Fruit fly (Drosophila melanogaster) whole organism, adult: ENCODE data around the gene Ctps.
A peak's percentile ranks its signal among the peaks of the same experiment; 100 is the strongest.

Experiments used
- CG12768 ChIP-seq: fragments of 200-800 bp; sonication (Bioruptor generic); optimal IDR thresholded peaks from 2 replicates; lab custom pipeline; 2017; ENCODE audit warnings: missing biosample characterization, missing genetic modification characterization, mild to moderate bottlenecking, moderate library complexity, missing genetic modification reagents
- CG14711 ChIP-seq: fragments of 200-800 bp; sonication (Bioruptor generic); optimal IDR thresholded peaks from 2 replicates; lab custom pipeline; 2018; ENCODE audit warnings: missing biosample characterization, mild to moderate bottlenecking, missing genetic modification characterization, moderate library complexity
- CG1620 ChIP-seq: fragments of 200-800 bp; sonication (Bioruptor generic); optimal IDR thresholded peaks from 2 replicates; lab custom pipeline; 2016; ENCODE audit warnings: missing biosample characterization, missing genetic modification characterization
- CG33017 ChIP-seq: fragments of 200-800 bp; sonication (Bioruptor generic); optimal IDR thresholded peaks from 2 replicates; lab custom pipeline; 2018; ENCODE audit warnings: missing biosample characterization, mild to moderate bottlenecking, missing genetic modification characterization, moderate library complexity
- CG7045 ChIP-seq: fragments of 200-800 bp; sonication (Bioruptor generic); optimal IDR thresholded peaks from 2 replicates; lab custom pipeline; 2017; ENCODE audit warnings: missing biosample characterization, mild to moderate bottlenecking, missing genetic modification characterization
- CG7101 ChIP-seq: fragments of 200-800 bp; sonication (Bioruptor generic); optimal IDR thresholded peaks from 2 replicates; lab custom pipeline; 2018; ENCODE audit warnings: missing biosample characterization, mild to moderate bottlenecking, missing genetic modification characterization, moderate library complexity
- Clk ChIP-seq: fragments of 200-800 bp; sonication (Bioruptor generic); optimal IDR thresholded peaks from 2 replicates; lab custom pipeline; 2017; ENCODE audit warnings: missing biosample characterization, missing genetic modification characterization
- Crg-1 ChIP-seq: fragments of 200-800 bp; sonication (Bioruptor generic); optimal IDR thresholded peaks from 2 replicates; lab custom pipeline; 2016; ENCODE audit warnings: missing biosample characterization, missing genetic modification characterization
- Hr96 ChIP-seq: fragments of 200-800 bp; sonication (Bioruptor generic); optimal IDR thresholded peaks from 2 replicates; lab custom pipeline; 2016; ENCODE audit warnings: missing biosample characterization, missing genetic modification characterization
- bab1 ChIP-seq: fragments of 200-800 bp; sonication (Bioruptor generic); optimal IDR thresholded peaks from 3 replicates; lab custom pipeline; 2019; ENCODE audit warnings: missing biosample characterization, mild to moderate bottlenecking, missing genetic modification characterization, moderate library complexity
- cnc ChIP-seq, 2 experiments: fragments of >200 bp; optimal IDR thresholded peaks; 2 replicates each; lab custom pipeline; 2017
- pad ChIP-seq: fragments of 200-800 bp; sonication (Bioruptor generic); optimal IDR thresholded peaks from 3 replicates; lab custom pipeline; 2017; ENCODE audit warnings: missing biosample characterization, missing genetic modification characterization, mild to moderate bottlenecking, moderate library complexity, missing genetic modification reagents
- tj ChIP-seq: fragments of 200-800 bp; sonication (Bioruptor generic); optimal IDR thresholded peaks from 3 replicates; lab custom pipeline; 2017; ENCODE audit warnings: missing biosample characterization, mild to moderate bottlenecking, missing genetic modification characterization, moderate library complexity

- TF ChIP-seq cnc (optimal IDR thresholded peaks at IDR 0.05; lab: Kevin White, UChicago) (no peak), pad (no peak), CG12768 (GFP tag; lab: Kevin White, UChicago) (no peak), CG1620 (GFP tag; lab: Kevin White, UChicago) (no peak), Hr96 (GFP tag; lab: Kevin White, UChicago) (no peak), Clk (GFP tag; lab: Kevin White, UChicago) (no peak), CG7101 (tag; lab: Kevin White, UChicago) (no peak), bab1 (GFP tag; lab: Kevin White, UChicago) (no peak), CG33017 (tag; lab: Kevin White, UChicago) (no peak), CG7045 (GFP tag; lab: Kevin White, UChicago) (no peak), Crg-1 (no peak), tj (GFP tag; lab: Kevin White, UChicago) (peak; percentile 14), CG14711 (tag; lab: Kevin White, UChicago) (no peak)
Measured at dm6 chr3L:15123736-15124135, 26.0 kb downstream of the Ctps start.
